Worm (Caenorhabditis elegans): ENCODE measurements around the gene ctns-1.

ctns-1 gene

ce11 chrII:8126132-8126531 is 10.6 kb downstream of the ctns-1 start (continued):
- TF ChIP-seq snpc-4 (tag; optimal IDR thresholded peaks at IDR 0.05) (no peak), zip-4 (GFP tag; optimal IDR thresholded peaks at IDR 0.05) (no peak), nhr-11 (tag; optimal IDR thresholded peaks at IDR 0.05) (no peak), dsc-1 (tag; optimal IDR thresholded peaks at IDR 0.05) (peak; percentile 38), C34B4.2 (tag; optimal IDR thresholded peaks at IDR 0.05) (no peak), nhr-237 (tag; optimal IDR thresholded peaks at IDR 0.05) (no peak), ceh-8 (GFP tag; optimal IDR thresholded peaks at IDR 0.05) (no peak), egl-27 (tag; optimal IDR thresholded peaks at IDR 0.05) (peak in 1 of 2 experiments; percentile 14), nhr-28 (tag; optimal IDR thresholded peaks at IDR 0.05) (no peak), swsn-7 (tag; optimal IDR thresholded peaks at IDR 0.05) (peak; percentile 57), fkh-4 (tag; optimal IDR thresholded peaks at IDR 0.05; ENCODE audit: borderline replicate concordance) (no peak), tlp-1 (tag; optimal IDR thresholded peaks at IDR 0.05) (no peak), unc-30 (tag; optimal IDR thresholded peaks at IDR 0.05) (no peak), unc-130 (tag; optimal IDR thresholded peaks at IDR 0.05) (no peak), ama-1 (optimal IDR thresholded peaks at IDR 0.05) (no peak), lin-13 (GFP tag; optimal IDR thresholded peaks at IDR 0.05) (no peak), unc-86 (tag; optimal IDR thresholded peaks at IDR 0.05) (peak; percentile 30), pqm-1 (tag; optimal IDR thresholded peaks at IDR 0.05) (no peak), hlh-17 (GFP tag; optimal IDR thresholded peaks at IDR 0.05; ENCODE audit: borderline replicate concordance) (no peak), fkh-10 (GFP tag; optimal IDR thresholded peaks at IDR 0.05) (peak; percentile 7), ets-5 (GFP tag; IDR thresholded peaks at IDR 0.05) (no peak), efl-1 (optimal IDR thresholded peaks at IDR 0.05) (peak in 1 of 2 experiments; percentile 8), efl-1 (GFP tag; optimal IDR thresholded peaks at IDR 0.05 in 1 of 2) (peak in 1 of 2 experiments; percentile 0), zag-1 (tag; optimal IDR thresholded peaks at IDR 0.05) (no peak), xbp-1 (tag; optimal IDR thresholded peaks at IDR 0.05) (peak; percentile 42), nhr-47 (tag; optimal IDR thresholded peaks at IDR 0.05) (peak; percentile 45), grh-1 (GFP tag; IDR thresholded peaks at IDR 0.05) (no peak), lsy-2 (tag; optimal IDR thresholded peaks at IDR 0.05) (peak; percentile 45 to 85), pax-3 (tag; optimal IDR thresholded peaks at IDR 0.05) (no peak), alr-1 (tag; optimal IDR thresholded peaks at IDR 0.05; ENCODE audit: borderline replicate concordance) (no peak), nhr-76 (tag; optimal IDR thresholded peaks at IDR 0.05) (no peak)

DNA sequence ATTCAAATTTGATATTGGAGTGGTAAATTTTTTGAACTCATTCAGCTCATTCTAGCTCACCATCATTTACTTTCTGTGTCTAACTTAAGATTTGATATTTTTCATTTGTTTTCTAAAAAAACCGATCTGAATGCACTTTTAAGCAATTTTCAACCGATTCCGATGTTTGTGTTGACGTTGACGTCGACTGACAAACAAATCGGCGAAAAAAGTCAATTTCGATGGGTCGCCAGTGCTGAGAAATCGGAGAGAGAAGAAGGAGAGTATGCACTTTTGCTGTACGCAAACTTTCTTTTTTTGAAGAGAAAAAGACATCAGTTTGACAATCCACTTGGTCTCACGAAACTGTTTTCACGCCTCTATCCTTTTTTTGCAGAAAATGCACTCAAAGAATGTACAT is 11.3 kb downstream of the ctns-1 start:
- peak; percentile 8 for TF ChIP-seq lin-14 (GFP tag; optimal IDR thresholded peaks at IDR 0.05)
- TF ChIP-seq mef-2 (tag; optimal IDR thresholded peaks at IDR 0.05), result no peak
- peak; percentile 73 for TF ChIP-seq blmp-1 (tag; optimal IDR thresholded peaks at IDR 0.05)
- no peak for TF ChIP-seq efl-1 (optimal IDR thresholded peaks at IDR 0.05)
- peak in 1 of 2 experiments; percentile 86 for TF ChIP-seq efl-1 (GFP tag; optimal IDR thresholded peaks at IDR 0.05 in 1 of 2)
- TF ChIP-seq lin-15B (tag; optimal IDR thresholded peaks at IDR 0.05), result no peak

ce11 chrII:8124867-8125266 is 11.9 kb downstream of the ctns-1 start, which contains the start of gene ire-1:
Gene ire-1, minus strand, starts transcription at chrII:8124910.
- TF ChIP-seq ama-1 (optimal IDR thresholded peaks at IDR 0.05) (no peak), lin-14 (GFP tag; optimal IDR thresholded peaks at IDR 0.05) (peak; percentile 47), hlh-17 (GFP tag; optimal IDR thresholded peaks at IDR 0.05; ENCODE audit: borderline replicate concordance) (no peak), pag-3 (tag; optimal IDR thresholded peaks at IDR 0.05; ENCODE audit: borderline replicate concordance, insufficient read depth) (no peak), efl-1 (optimal IDR thresholded peaks at IDR 0.05) (peak; percentile 52 to 69), efl-1 (GFP tag; optimal IDR thresholded peaks at IDR 0.05 in 1 of 2) (peak; percentile 70 to 95), rnt-1 (tag; optimal IDR thresholded peaks at IDR 0.05) (peak; percentile 44), ceh-63 (GFP tag; optimal IDR thresholded peaks at IDR 0.05) (no peak), jun-1 (tag; optimal IDR thresholded peaks at IDR 0.05) (peak; percentile 12), lir-3 (tag; optimal IDR thresholded peaks at IDR 0.05; ENCODE audit: poor library complexity) (no peak), C16A3.4 (tag; optimal IDR thresholded peaks at IDR 0.05) (peak; percentile 81), ceh-88 (GFP tag; IDR thresholded peaks at IDR 0.05) (no peak), ztf-4 (tag; optimal IDR thresholded peaks at IDR 0.05) (no peak), nhr-47 (tag; optimal IDR thresholded peaks at IDR 0.05) (peak; percentile 52), ces-1 (GFP tag; optimal IDR thresholded peaks at IDR 0.05) (no peak), mep-1 (tag; optimal IDR thresholded peaks at IDR 0.05) (peak; percentile 78), lsy-2 (tag; optimal IDR thresholded peaks at IDR 0.05) (peak; percentile 98 to 100), lin-35 (GFP tag; optimal IDR thresholded peaks at IDR 0.05) (peak; percentile 71 to 88), lin-15B (tag; optimal IDR thresholded peaks at IDR 0.05) (peak; percentile 37), nhr-12 (tag; optimal IDR thresholded peaks at IDR 0.05) (no peak), isw-1 (GFP tag; IDR thresholded peaks at IDR 0.05) (peak; percentile 50), zip-4 (GFP tag; optimal IDR thresholded peaks at IDR 0.05) (peak; percentile 15), fos-1 (tag; optimal IDR thresholded peaks at IDR 0.05) (peak; percentile 35), elt-3 (tag; optimal IDR thresholded peaks at IDR 0.05) (peak in 1 of 6 experiments; percentile 59), xbp-1 (tag; optimal IDR thresholded peaks at IDR 0.05) (peak; percentile 59)
